Worm (Caenorhabditis elegans) whole organism, early embryonic: ENCODE measurements around the gene F28G4.2.

ENCODE experiments used
- B0310.2 ChIP-seq: sonication (generic microtip); optimal IDR thresholded peaks from 2 replicates; lab custom pipeline; 2016; ENCODE audit warnings: mild to moderate bottlenecking, missing genetic modification characterization, missing compliant biosample characterization
- F13C5.2 ChIP-seq: sonication (generic microtip); optimal IDR thresholded peaks from 2 replicates; lab custom pipeline; 2017; ENCODE audit warnings: mild to moderate bottlenecking, missing genetic modification characterization, inconsistent platforms, missing compliant biosample characterization
- ama-1 ChIP-seq: fragments of 150-350 bp; optimal IDR thresholded peaks from 2 replicates; lab custom pipeline; 2014
- ceh-36 ChIP-seq: sonication (generic microtip); optimal IDR thresholded peaks from 2 replicates; lab custom pipeline; 2016; ENCODE audit warnings: missing genetic modification characterization, inconsistent platforms, missing compliant biosample characterization
- ets-7 ChIP-seq: sonication (generic microtip); optimal IDR thresholded peaks from 2 replicates; lab custom pipeline; 2016; ENCODE audit warnings: missing genotype, missing genetic modification characterization, missing compliant biosample characterization
- hmbx-1 ChIP-seq: sonication (generic microtip); optimal IDR thresholded peaks from 2 replicates; lab custom pipeline; 2016; ENCODE audit warnings: mild to moderate bottlenecking, missing genetic modification characterization, missing compliant biosample characterization
- hmg-4 ChIP-seq: fragments of 200-800 bp; sonication (Bioruptor generic); optimal IDR thresholded peaks from 2 replicates; lab custom pipeline; 2018; ENCODE audit warnings: mild to moderate bottlenecking, missing genetic modification characterization, missing compliant biosample characterization
- pes-1 ChIP-seq: fragments of 200-800 bp; sonication (Bioruptor generic); IDR thresholded peaks from 2 replicates; pipeline ENCODE4 v1.3.6; 2022; ENCODE audit warnings: missing genetic modification reagents, missing genetic modification characterization, missing compliant biosample characterization
- tbx-37 ChIP-seq: fragments of 200-800 bp; sonication (Bioruptor generic); conservative IDR thresholded peaks from 2 replicates; pipeline ENCODE4 v1.3.6; 2022; ENCODE audit warnings: missing genetic modification reagents, missing genetic modification characterization, missing compliant biosample characterization
- tra-4 ChIP-seq: sonication (generic microtip); optimal IDR thresholded peaks from 2 replicates; lab custom pipeline; 2017; ENCODE audit warnings: missing genetic modification characterization, missing compliant biosample characterization

ce11 chrV:16282147-16282546 is at the start of gene F28G4.2:
- TF ChIP-seq ama-1 (no peak), ceh-36 (tag; lab: Kevin White, UChicago) (no peak), pes-1 (GFP tag; lab: Robert Waterston, UW) (no peak), tra-4 (no peak), B0310.2 (tag; lab: Kevin White, UChicago) (no peak), F13C5.2 (tag; lab: Kevin White, UChicago) (no peak), hmg-4 (GFP tag; lab: Kevin White, UChicago) (no peak), tbx-37 (GFP tag; lab: Robert Waterston, UW) (no peak), hmbx-1 (tag; lab: Kevin White, UChicago) (no peak), ets-7 (tag; lab: Kevin White, UChicago) (no peak)
